Worm (Caenorhabditis elegans) whole organism, young adult: ENCODE results near the gene K09E3.7.

ENCODE experiments used
- B0035.1 ChIP-seq: sonication (generic microtip); optimal IDR thresholded peaks from 2 replicates; lab custom pipeline; 2016; ENCODE audit warnings: missing genetic modification characterization, mild to moderate bottlenecking, missing compliant biosample characterization, missing genotype, missing genetic modification reagents
- F10E7.11 ChIP-seq: sonication (generic microtip); optimal IDR thresholded peaks from 2 replicates; lab custom pipeline; 2017; ENCODE audit warnings: mild to moderate bottlenecking, missing genetic modification characterization, moderate library complexity, missing compliant biosample characterization
- athp-1 ChIP-seq: sonication (generic microtip); optimal IDR thresholded peaks from 2 replicates; lab custom pipeline; 2017; ENCODE audit warnings: mild to moderate bottlenecking, missing genetic modification characterization, missing compliant biosample characterization
- let-607 ChIP-seq, 2 experiments: fragments of 200-800 bp in 1 of 2; sonication (Bioruptor generic) in 1 of 2; sonication (generic microtip) in 1 of 2; optimal IDR thresholded peaks; 2 replicates each; lab custom pipeline; 2016 to 2018; ENCODE audit warnings: mild to moderate bottlenecking in 2 of 2, missing compliant biosample characterization in 2 of 2, missing genetic modification characterization in 2 of 2, moderate library complexity in 2 of 2, missing genotype in 1 of 2
- nfya-1 ChIP-seq: sonication (generic microtip); optimal IDR thresholded peaks from 2 replicates; lab custom pipeline; 2017; ENCODE audit warnings: antibody characterized with exemption, missing compliant biosample characterization, missing genetic modification characterization, borderline replicate concordance; ENCODE audit not compliant: insufficient read depth
- unc-130 ChIP-seq: sonication (generic microtip); optimal IDR thresholded peaks from 2 replicates; lab custom pipeline; 2016; ENCODE audit warnings: missing genetic modification reagents, missing genetic modification characterization, missing compliant biosample characterization
- ztf-22 ChIP-seq: fragments of 200-800 bp; sonication (Bioruptor generic); optimal IDR thresholded peaks from 2 replicates; lab custom pipeline; 2018; ENCODE audit warnings: mild to moderate bottlenecking, missing genetic modification characterization, moderate library complexity, missing compliant biosample characterization

ce11 chrX:17100656-17101055 is 33.7 kb downstream of the K09E3.7 start, which contains the start of gene lido-2:
- TF ChIP-seq let-607 (tag; optimal IDR thresholded peaks at IDR 0.05; lab: Kevin White, UChicago): no peak
- TF ChIP-seq B0035.1 (tag; lab: Kevin White, UChicago): no peak
- TF ChIP-seq F10E7.11 (tag; lab: Kevin White, UChicago): no peak
- TF ChIP-seq ztf-22: no peak
- no peak for TF ChIP-seq unc-130 (GFP tag; lab: Kevin White, UChicago)
- TF ChIP-seq nfya-1 (tag; lab: Kevin White, UChicago): no peak
- TF ChIP-seq athp-1 (tag; lab: Kevin White, UChicago): no peak
